Worm (Caenorhabditis elegans) whole organism, L2 larva: ENCODE measurements around the gene F47B7.2.

Experiments
- C34F6.9 ChIP-seq: fragments of 150-350 bp; optimal IDR thresholded peaks from 2 replicates; lab custom pipeline; 2014; ENCODE audit warnings: missing biosample characterization, missing genetic modification characterization
- F13H6.1 ChIP-seq: sonication (generic microtip); optimal IDR thresholded peaks from 2 replicates; lab custom pipeline; 2016; ENCODE audit warnings: missing genetic modification characterization, missing compliant biosample characterization
- R02D3.7 ChIP-seq: fragments of 150-350 bp; optimal IDR thresholded peaks from 2 replicates; lab custom pipeline; 2014; ENCODE audit warnings: missing biosample characterization, missing genetic modification characterization
- Y55F3AM.14 ChIP-seq: fragments of 200-800 bp; sonication (Bioruptor generic); optimal IDR thresholded peaks from 2 replicates; lab custom pipeline; 2018; ENCODE audit warnings: mild to moderate bottlenecking, missing genetic modification characterization, missing compliant biosample characterization
- ZK546.5 ChIP-seq: sonication (generic microtip); optimal IDR thresholded peaks from 2 replicates; lab custom pipeline; 2017; ENCODE audit warnings: missing biosample characterization, missing genetic modification characterization
- alr-1 ChIP-seq: fragments of 150-350 bp; optimal IDR thresholded peaks from 2 replicates; lab custom pipeline; 2014; ENCODE audit warnings: missing biosample characterization, missing genetic modification characterization
- aly-2 ChIP-seq: fragments of 150-350 bp; optimal IDR thresholded peaks from 2 replicates; lab custom pipeline; 2014; ENCODE audit warnings: missing biosample characterization, missing genetic modification characterization
- ama-1 ChIP-seq: fragments of 150-350 bp; optimal IDR thresholded peaks from 2 replicates; lab custom pipeline; 2018; ENCODE audit warnings: inconsistent platforms
- blmp-1 ChIP-seq: sonication (generic microtip); optimal IDR thresholded peaks from 2 replicates; lab custom pipeline; 2017; ENCODE audit warnings: missing genetic modification characterization, mild to moderate bottlenecking, missing compliant biosample characterization, antibody characterized with exemption, moderate library complexity; ENCODE audit not compliant: insufficient read depth
- ceh-16 ChIP-seq: fragments of 150-350 bp; optimal IDR thresholded peaks from 2 replicates; lab custom pipeline; 2014; ENCODE audit warnings: missing biosample characterization, missing genetic modification characterization
- ceh-82 ChIP-seq: fragments of 150-350 bp; optimal IDR thresholded peaks from 2 replicates; lab custom pipeline; 2014; ENCODE audit warnings: missing biosample characterization, missing genetic modification characterization
- crh-2 ChIP-seq: sonication (generic microtip); optimal IDR thresholded peaks from 2 replicates; lab custom pipeline; 2017; ENCODE audit warnings: missing biosample characterization, missing genetic modification characterization
- dmd-4 ChIP-seq: sonication (generic microtip); optimal IDR thresholded peaks from 2 replicates; lab custom pipeline; 2017; ENCODE audit warnings: missing biosample characterization, missing genetic modification characterization
- egl-27 ChIP-seq: sonication (generic microtip); optimal IDR thresholded peaks from 3 replicates; lab custom pipeline; 2017; ENCODE audit warnings: missing biosample characterization, missing genetic modification reagents, missing genetic modification characterization
- elt-1 ChIP-seq: fragments of 150-350 bp; optimal IDR thresholded peaks from 2 replicates; lab custom pipeline; 2014; ENCODE audit warnings: missing biosample characterization, missing genetic modification characterization
- elt-3 ChIP-seq: sonication (generic microtip); optimal IDR thresholded peaks from 2 replicates; lab custom pipeline; 2017; ENCODE audit warnings: missing biosample characterization, missing genetic modification characterization
- fos-1 ChIP-seq: fragments of 150-350 bp; optimal IDR thresholded peaks from 2 replicates; lab custom pipeline; 2014; ENCODE audit warnings: missing biosample characterization, missing genetic modification characterization
- gmeb-1 ChIP-seq: fragments of 150-350 bp; optimal IDR thresholded peaks from 2 replicates; lab custom pipeline; 2014; ENCODE audit warnings: missing biosample characterization, missing genetic modification characterization
- lin-13 ChIP-seq: fragments of 150-350 bp; optimal IDR thresholded peaks from 2 replicates; lab custom pipeline; 2014; ENCODE audit warnings: missing biosample characterization, missing genetic modification reagents, missing genetic modification characterization
- lin-39 ChIP-seq: fragments of 150-350 bp; optimal IDR thresholded peaks from 2 replicates; lab custom pipeline; 2014; ENCODE audit warnings: missing biosample characterization, missing genetic modification reagents, missing genetic modification characterization
- lsy-2 ChIP-seq, 2 experiments: fragments of 150-350 bp in 1 of 2; sonication (generic microtip) in 1 of 2; optimal IDR thresholded peaks; 2 replicates each; lab custom pipeline; 2014 to 2017; ENCODE audit warnings: missing biosample characterization in 2 of 2, missing genetic modification characterization in 2 of 2
- mab-5 ChIP-seq: fragments of 150-350 bp; optimal IDR thresholded peaks from 2 replicates; lab custom pipeline; 2014; ENCODE audit warnings: missing biosample characterization, missing genetic modification characterization
- mdl-1 ChIP-seq, 2 experiments: fragments of 150-350 bp in 1 of 2; sonication (generic microtip) in 1 of 2; optimal IDR thresholded peaks; 2 replicates each; lab custom pipeline; 2017; ENCODE audit warnings: missing biosample characterization in 2 of 2, missing genetic modification characterization in 2 of 2
- nhr-10 ChIP-seq: sonication (generic microtip); optimal IDR thresholded peaks from 2 replicates; lab custom pipeline; 2017; ENCODE audit warnings: missing biosample characterization, missing genetic modification characterization
- nhr-11 ChIP-seq: fragments of 150-350 bp; optimal IDR thresholded peaks from 2 replicates; lab custom pipeline; 2014; ENCODE audit warnings: missing biosample characterization, missing genetic modification characterization
- nhr-12 ChIP-seq: fragments of 150-350 bp; optimal IDR thresholded peaks from 2 replicates; lab custom pipeline; 2014; ENCODE audit warnings: missing biosample characterization, missing genetic modification characterization
- nhr-129 ChIP-seq: fragments of 150-350 bp; optimal IDR thresholded peaks from 2 replicates; lab custom pipeline; 2014; ENCODE audit warnings: missing biosample characterization, missing genetic modification characterization
- nhr-23 ChIP-seq: fragments of 150-350 bp; optimal IDR thresholded peaks from 2 replicates; lab custom pipeline; 2014; ENCODE audit warnings: missing biosample characterization, missing genetic modification reagents, missing genetic modification characterization
- nhr-237 ChIP-seq: fragments of 150-350 bp; optimal IDR thresholded peaks from 2 replicates; lab custom pipeline; 2014; ENCODE audit warnings: missing biosample characterization, missing genetic modification characterization
- nhr-25 ChIP-seq: fragments of 150-350 bp; sonication (generic microtip); optimal IDR thresholded peaks from 3 replicates; lab custom pipeline; 2014; ENCODE audit warnings: missing biosample characterization, missing genetic modification characterization
- nhr-6 ChIP-seq: fragments of 150-350 bp; optimal IDR thresholded peaks from 2 replicates; lab custom pipeline; 2014; ENCODE audit warnings: missing biosample characterization, missing genetic modification characterization
- nhr-77 ChIP-seq: fragments of 150-350 bp; optimal IDR thresholded peaks from 2 replicates; lab custom pipeline; 2014; ENCODE audit warnings: missing biosample characterization, missing genetic modification characterization
- peb-1 ChIP-seq: fragments of 150-350 bp; optimal IDR thresholded peaks from 2 replicates; lab custom pipeline; 2014; ENCODE audit warnings: missing biosample characterization, missing genetic modification characterization
- sem-4 ChIP-seq: fragments of 150-350 bp; optimal IDR thresholded peaks from 2 replicates; lab custom pipeline; 2014; ENCODE audit warnings: missing biosample characterization, missing genetic modification reagents, missing genetic modification characterization
- skn-1 ChIP-seq: sonication (generic microtip); optimal IDR thresholded peaks from 2 replicates; lab custom pipeline; 2017; ENCODE audit warnings: missing biosample characterization, missing genetic modification characterization
- sma-3 ChIP-seq: sonication (generic microtip); optimal IDR thresholded peaks from 2 replicates; lab custom pipeline; 2016; ENCODE audit warnings: missing genetic modification reagents, missing genetic modification characterization, missing compliant biosample characterization
- sma-9 ChIP-seq, 2 experiments: fragments of 150-350 bp in 1 of 2; sonication (generic microtip) in 1 of 2; optimal IDR thresholded peaks; 2 replicates each; lab custom pipeline; 2014 to 2016; ENCODE audit warnings: missing genetic modification characterization in 2 of 2, mild to moderate bottlenecking in 1 of 2, missing biosample characterization in 1 of 2, missing compliant biosample characterization in 1 of 2, missing genetic modification reagents in 1 of 2, moderate library complexity in 1 of 2
- snpc-4 ChIP-seq: fragments of 150-350 bp; optimal IDR thresholded peaks from 2 replicates; lab custom pipeline; 2014; ENCODE audit warnings: missing biosample characterization, missing genetic modification characterization
- unc-39 ChIP-seq: fragments of 150-350 bp; optimal IDR thresholded peaks from 2 replicates; lab custom pipeline; 2014; ENCODE audit warnings: missing biosample characterization, missing genetic modification characterization
- unc-55 ChIP-seq: fragments of 150-350 bp; sonication (generic microtip); optimal IDR thresholded peaks from 3 replicates; lab custom pipeline; 2014; ENCODE audit warnings: missing biosample characterization, missing genetic modification reagents, missing genetic modification characterization
- unc-62 ChIP-seq: fragments of 150-350 bp; optimal IDR thresholded peaks from 2 replicates; lab custom pipeline; 2014; ENCODE audit warnings: missing biosample characterization, missing genetic modification reagents, missing genetic modification characterization
- zag-1 ChIP-seq: fragments of 150-350 bp; optimal IDR thresholded peaks from 2 replicates; lab custom pipeline; 2014; ENCODE audit warnings: missing biosample characterization, missing genetic modification characterization
- ztf-1 ChIP-seq: fragments of 200-800 bp; sonication (Bioruptor generic); conservative IDR thresholded peaks from 2 replicates; pipeline ENCODE4 v1.3.6; 2022; ENCODE audit warnings: missing genetic modification characterization, missing compliant biosample characterization
- ztf-4 ChIP-seq: fragments of 150-350 bp; optimal IDR thresholded peaks from 2 replicates; lab custom pipeline; 2014; ENCODE audit warnings: missing biosample characterization, missing genetic modification characterization

The F47B7.2 gene

DNA sequence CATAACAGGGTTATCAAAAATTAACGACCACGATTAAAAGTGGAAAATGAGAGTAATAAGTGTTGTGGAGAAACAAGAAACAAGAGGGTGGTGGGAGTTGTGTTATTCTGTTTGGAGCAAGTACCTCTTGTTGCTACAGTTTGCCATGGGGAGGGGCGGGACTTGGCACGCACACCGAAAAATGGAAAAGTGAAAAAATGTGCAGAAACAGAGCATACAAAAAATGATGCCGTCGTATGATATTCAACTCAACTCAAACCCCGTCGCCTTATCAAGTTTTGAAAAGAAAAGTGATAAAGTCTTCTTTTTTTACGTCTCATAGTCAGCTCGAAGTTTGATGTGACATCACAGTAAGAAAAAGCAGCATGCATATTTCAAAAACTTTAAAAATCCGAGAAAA lies 48.1 kb downstream of the F47B7.2 start:
- TF ChIP-seq unc-39 (tag; lab: Kevin White, UChicago) (no peak), F13H6.1 (tag; lab: Kevin White, UChicago) (peak; percentile 6), egl-27 (tag; lab: Kevin White, UChicago) (no peak), ceh-82 (tag; lab: Kevin White, UChicago) (no peak), aly-2 (no peak), C34F6.9 (tag; lab: Kevin White, UChicago) (no peak), nhr-77 (tag; lab: Kevin White, UChicago) (no peak), lin-39 (tag; lab: Kevin White, UChicago) (no peak), skn-1 (tag; lab: Kevin White, UChicago) (no peak), crh-2 (tag; lab: Kevin White, UChicago) (peak; percentile 48), ceh-16 (no peak), gmeb-1 (tag; lab: Kevin White, UChicago) (peak; percentile 25), alr-1 (tag; lab: Kevin White, UChicago) (no peak), nhr-23 (tag; lab: Kevin White, UChicago) (no peak), elt-1 (tag; lab: Kevin White, UChicago) (no peak), fos-1 (tag; lab: Kevin White, UChicago) (peak; percentile 71), lin-13 (no peak)

DNA sequence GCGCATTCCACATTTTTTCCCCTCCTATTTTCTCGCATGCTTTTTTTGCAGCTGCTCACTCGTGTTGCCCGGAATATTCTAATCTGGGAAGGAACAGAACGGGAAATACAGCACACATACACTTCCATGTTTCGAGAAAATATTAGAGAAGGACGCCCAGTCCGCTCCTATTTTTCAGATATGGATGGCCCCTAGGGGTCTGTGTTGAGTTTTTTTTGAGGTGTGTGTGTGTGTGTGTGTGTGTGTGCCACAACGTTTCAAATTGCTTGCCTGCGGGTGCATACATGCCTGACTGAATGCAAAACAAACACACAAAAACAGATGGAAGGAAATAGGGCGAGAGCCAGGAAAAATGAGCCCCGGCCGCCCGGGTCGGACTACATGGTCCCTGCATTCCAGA lies 49.0 kb downstream of the F47B7.2 start:
- TF ChIP-seq nhr-237 (tag; lab: Kevin White, UChicago), result no peak
- no peak for TF ChIP-seq ama-1 (lab: Kevin White, UChicago)
- TF ChIP-seq nhr-10, result no peak
- TF ChIP-seq crh-2 (tag; lab: Kevin White, UChicago), result no peak
- TF ChIP-seq ztf-4, result no peak
- TF ChIP-seq sma-3, result no peak
- TF ChIP-seq F13H6.1 (tag; lab: Kevin White, UChicago), result no peak
- no peak for TF ChIP-seq dmd-4
- no peak for TF ChIP-seq sem-4 (tag; lab: Kevin White, UChicago)
- TF ChIP-seq nhr-129 (tag; lab: Kevin White, UChicago), result no peak
- no peak for TF ChIP-seq snpc-4 (tag; lab: Kevin White, UChicago)
- TF ChIP-seq ztf-1 (GFP tag; lab: Robert Waterston, UW), result no peak
- TF ChIP-seq C34F6.9 (tag; lab: Kevin White, UChicago), result no peak
- no peak for TF ChIP-seq gmeb-1 (tag; lab: Kevin White, UChicago)
- TF ChIP-seq elt-3 (tag; lab: Kevin White, UChicago), result no peak
- no peak for TF ChIP-seq nhr-12 (tag; lab: Kevin White, UChicago)

DNA sequence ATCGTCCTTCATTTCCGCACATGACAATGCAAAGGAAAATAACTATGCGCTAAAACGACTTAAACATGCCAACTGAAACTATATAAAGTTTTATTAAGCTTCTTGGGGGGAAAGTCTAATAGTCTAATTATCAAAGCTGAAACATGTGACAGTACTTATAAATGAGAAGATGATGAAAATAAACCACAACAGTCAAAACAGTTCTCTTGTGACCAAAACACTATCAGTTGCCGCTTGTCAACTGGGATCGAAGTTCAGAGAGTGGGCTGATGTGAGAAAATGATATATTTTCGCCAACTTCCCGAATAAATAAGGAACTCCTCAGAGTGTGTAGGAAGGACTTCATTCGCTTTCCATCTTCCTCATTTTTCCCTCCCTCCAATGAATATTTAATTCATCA lies 49.5 kb downstream of the F47B7.2 start:
- TF ChIP-seq crh-2 (tag; lab: Kevin White, UChicago) (peak; percentile 3), nhr-129 (tag; lab: Kevin White, UChicago) (peak; percentile 62), lsy-2 (tag; optimal IDR thresholded peaks at IDR 0.05; lab: Kevin White, UChicago) (no peak), R02D3.7 (tag; lab: Kevin White, UChicago) (no peak), sma-9 (GFP tag; optimal IDR thresholded peaks at IDR 0.05; lab: Kevin White, UChicago) (peak; percentile 4), sma-9 (tag; optimal IDR thresholded peaks at IDR 0.05; lab: Kevin White, UChicago) (no peak), unc-62 (GFP tag; lab: Kevin White, UChicago) (no peak), nhr-23 (tag; lab: Kevin White, UChicago) (no peak), mab-5 (tag; lab: Kevin White, UChicago) (no peak), mdl-1 (tag; optimal IDR thresholded peaks at IDR 0.05; lab: Kevin White, UChicago) (no peak), lin-13 (no peak), egl-27 (tag; lab: Kevin White, UChicago) (no peak)

ce11 chrX:3823869-3824268 lies 51.3 kb downstream of the F47B7.2 start:
- no peak for TF ChIP-seq blmp-1 (tag; lab: Kevin White, UChicago)
- no peak for TF ChIP-seq elt-3 (tag; lab: Kevin White, UChicago)
- peak; percentile 71 for TF ChIP-seq F13H6.1 (tag; lab: Kevin White, UChicago)
- TF ChIP-seq nhr-6 (tag; lab: Kevin White, UChicago), result no peak
- TF ChIP-seq dmd-4, result no peak
- no peak for TF ChIP-seq snpc-4 (tag; lab: Kevin White, UChicago)
- peak; percentile 15 for TF ChIP-seq skn-1 (tag; lab: Kevin White, UChicago)
- no peak for TF ChIP-seq ceh-16
- TF ChIP-seq nhr-11, result no peak
- TF ChIP-seq zag-1 (tag; lab: Kevin White, UChicago), result no peak
- peak; percentile 88 for TF ChIP-seq sma-9 (GFP tag; optimal IDR thresholded peaks at IDR 0.05; lab: Kevin White, UChicago)
- TF ChIP-seq sma-9 (tag; optimal IDR thresholded peaks at IDR 0.05; lab: Kevin White, UChicago), result no peak
- TF ChIP-seq ZK546.5, result no peak
- TF ChIP-seq mab-5 (tag; lab: Kevin White, UChicago), result no peak
- TF ChIP-seq nhr-23 (tag; lab: Kevin White, UChicago), result no peak
- TF ChIP-seq egl-27 (tag; lab: Kevin White, UChicago), result no peak
- no peak for TF ChIP-seq Y55F3AM.14 (GFP tag; lab: Kevin White, UChicago)
- TF ChIP-seq lsy-2 (tag; optimal IDR thresholded peaks at IDR 0.05; lab: Kevin White, UChicago), result peak in 1 of 2 experiments; percentile 2
- no peak for TF ChIP-seq ztf-1 (GFP tag; lab: Robert Waterston, UW)
- TF ChIP-seq peb-1 (tag; lab: Kevin White, UChicago), result no peak
- no peak for TF ChIP-seq R02D3.7 (tag; lab: Kevin White, UChicago)
- no peak for TF ChIP-seq elt-1 (tag; lab: Kevin White, UChicago)
- no peak for TF ChIP-seq nhr-25
- TF ChIP-seq sem-4 (tag; lab: Kevin White, UChicago), result no peak
- TF ChIP-seq C34F6.9 (tag; lab: Kevin White, UChicago), result no peak
- no peak for TF ChIP-seq unc-55 (GFP tag; lab: Kevin White, UChicago)
- TF ChIP-seq crh-2 (tag; lab: Kevin White, UChicago), result peak; percentile 78
- TF ChIP-seq lin-39 (tag; lab: Kevin White, UChicago), result no peak
- TF ChIP-seq fos-1 (tag; lab: Kevin White, UChicago), result peak; percentile 91
